Fruit fly (Drosophila melanogaster): ENCODE results near the gene CG7102.

- TF ChIP-seq vnd (GFP tag; IDR thresholded peaks at IDR 0.05; ENCODE audit: partially characterized antibody) (no peak), CG7271 (tag; optimal IDR thresholded peaks at IDR 0.05) (no peak), D19A (tag; optimal IDR thresholded peaks at IDR 0.05) (no peak), CG3065 (GFP tag; optimal IDR thresholded peaks at IDR 0.05) (no peak), CG16779 (GFP tag; IDR thresholded peaks at IDR 0.05) (no peak), bab2 (GFP tag; optimal IDR thresholded peaks at IDR 0.05) (no peak), CG3407 (GFP tag; optimal IDR thresholded peaks at IDR 0.05) (no peak), tna (GFP tag; IDR thresholded peaks at IDR 0.05; ENCODE audit: partially characterized antibody) (no peak), Fer1 (GFP tag; optimal IDR thresholded peaks at IDR 0.05) (peak; percentile 4), tin (GFP tag; optimal IDR thresholded peaks at IDR 0.05) (no peak)
Observed at dm6 chr2L:7838024-7838423, 49.3 kb downstream of the CG7102 start.
